Worm (Caenorhabditis elegans): ENCODE results near the gene srw-32.

The srw-32 gene

DNA sequence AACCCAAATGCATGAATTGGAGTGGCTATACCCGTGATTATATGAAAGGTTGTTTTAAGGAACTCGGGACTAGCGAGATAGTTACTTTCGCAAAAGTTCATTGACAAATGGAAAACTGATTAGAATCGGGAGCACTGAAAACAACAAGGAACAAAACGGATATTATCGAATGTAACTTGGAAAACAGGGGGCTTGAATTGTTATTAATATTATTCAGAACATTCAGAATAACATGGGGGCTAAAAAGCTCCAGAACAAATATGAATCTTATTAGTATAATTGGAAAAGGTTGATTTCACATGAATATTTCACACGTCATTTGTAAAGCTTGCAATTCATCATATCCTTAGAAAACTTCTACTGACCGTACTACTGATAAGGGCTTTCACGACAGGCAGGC, 37.0 kb upstream of the srw-32 start, which contains the start of gene srh-235:
Gene srh-235 (minus strand): TSS at position 101 of the 400 bp plus-strand sequence.
- TF ChIP-seq sma-9 (GFP tag; optimal IDR thresholded peaks at IDR 0.05), result no peak
- TF ChIP-seq sma-9 (tag; optimal IDR thresholded peaks at IDR 0.05), result no peak
- TF ChIP-seq Y55F3AM.14 (GFP tag; optimal IDR thresholded peaks at IDR 0.05), result no peak
- TF ChIP-seq mab-5 (tag; optimal IDR thresholded peaks at IDR 0.05), result no peak
- no peak for TF ChIP-seq mdl-1 (tag; optimal IDR thresholded peaks at IDR 0.05)
- no peak for TF ChIP-seq C34F6.9 (tag; optimal IDR thresholded peaks at IDR 0.05)
- no peak for TF ChIP-seq lin-13 (GFP tag; optimal IDR thresholded peaks at IDR 0.05)
- TF ChIP-seq nhr-12 (tag; optimal IDR thresholded peaks at IDR 0.05), result no peak
- no peak for TF ChIP-seq nhr-129 (tag; optimal IDR thresholded peaks at IDR 0.05)
- TF ChIP-seq gmeb-1 (tag; optimal IDR thresholded peaks at IDR 0.05), result no peak
- no peak for TF ChIP-seq sem-4 (tag; optimal IDR thresholded peaks at IDR 0.05)
- TF ChIP-seq F13H6.1 (tag; optimal IDR thresholded peaks at IDR 0.05), result no peak
- no peak for TF ChIP-seq lin-39 (tag; optimal IDR thresholded peaks at IDR 0.05)
- no peak for TF ChIP-seq nhr-21 (tag; optimal IDR thresholded peaks at IDR 0.05)
- no peak for TF ChIP-seq nhr-237 (tag; optimal IDR thresholded peaks at IDR 0.05)
- no peak for TF ChIP-seq ztf-1 (GFP tag; conservative IDR thresholded peaks at IDR 0.05)
- no peak for TF ChIP-seq nhr-25 (tag; optimal IDR thresholded peaks at IDR 0.05)
- TF ChIP-seq crh-2 (tag; optimal IDR thresholded peaks at IDR 0.05), result no peak
- TF ChIP-seq ztf-4 (tag; optimal IDR thresholded peaks at IDR 0.05), result no peak
- TF ChIP-seq sma-3 (GFP tag; optimal IDR thresholded peaks at IDR 0.05), result no peak

DNA sequence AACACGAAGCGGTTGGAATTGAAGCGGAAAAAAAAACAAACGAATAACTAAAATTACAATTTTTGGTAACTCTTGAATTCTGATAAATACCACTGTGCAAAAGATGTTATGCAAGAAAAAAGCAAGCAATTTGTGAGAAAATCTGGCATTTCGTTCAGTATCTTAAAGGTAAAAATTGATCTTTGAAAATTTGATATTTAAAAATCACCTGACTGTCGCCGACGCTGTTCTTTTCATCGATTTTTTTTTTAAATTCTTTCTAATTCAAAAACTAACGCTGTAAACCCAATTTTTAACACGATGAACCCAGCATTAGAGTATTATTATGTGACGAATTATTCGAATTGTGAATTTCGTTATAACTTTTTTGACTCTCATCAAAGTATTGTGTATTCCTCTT, 34.9 kb upstream of the srw-32 start, which contains the start of gene srh-123:
Gene srh-123 (plus strand): TSS at position 301 of the 400 bp plus-strand sequence.
- TF ChIP-seq dmd-4 (tag; optimal IDR thresholded peaks at IDR 0.05), result no peak
- no peak for TF ChIP-seq zag-1 (tag; optimal IDR thresholded peaks at IDR 0.05)
- no peak for TF ChIP-seq lin-13 (GFP tag; optimal IDR thresholded peaks at IDR 0.05)
- TF ChIP-seq R02D3.7 (tag; optimal IDR thresholded peaks at IDR 0.05), result no peak
- TF ChIP-seq mab-5 (tag; optimal IDR thresholded peaks at IDR 0.05), result no peak
- no peak for TF ChIP-seq mdl-1 (tag; optimal IDR thresholded peaks at IDR 0.05)
- no peak for TF ChIP-seq mbf-1 (tag; optimal IDR thresholded peaks at IDR 0.05)
- no peak for TF ChIP-seq sem-4 (tag; optimal IDR thresholded peaks at IDR 0.05)
- TF ChIP-seq nhr-6 (tag; optimal IDR thresholded peaks at IDR 0.05), result no peak
- no peak for TF ChIP-seq egl-27 (tag; optimal IDR thresholded peaks at IDR 0.05)
- no peak for TF ChIP-seq lsy-2 (tag; optimal IDR thresholded peaks at IDR 0.05)
- TF ChIP-seq ceh-16 (tag; optimal IDR thresholded peaks at IDR 0.05), result no peak
- no peak for TF ChIP-seq nhr-237 (tag; optimal IDR thresholded peaks at IDR 0.05)
- TF ChIP-seq crh-2 (tag; optimal IDR thresholded peaks at IDR 0.05), result no peak
- TF ChIP-seq ZK546.5 (tag; optimal IDR thresholded peaks at IDR 0.05), result no peak
- TF ChIP-seq nhr-129 (tag; optimal IDR thresholded peaks at IDR 0.05), result no peak
- TF ChIP-seq blmp-1 (tag; optimal IDR thresholded peaks at IDR 0.05; ENCODE audit: insufficient read depth), result no peak
- no peak for TF ChIP-seq nhr-11 (tag; optimal IDR thresholded peaks at IDR 0.05)

DNA sequence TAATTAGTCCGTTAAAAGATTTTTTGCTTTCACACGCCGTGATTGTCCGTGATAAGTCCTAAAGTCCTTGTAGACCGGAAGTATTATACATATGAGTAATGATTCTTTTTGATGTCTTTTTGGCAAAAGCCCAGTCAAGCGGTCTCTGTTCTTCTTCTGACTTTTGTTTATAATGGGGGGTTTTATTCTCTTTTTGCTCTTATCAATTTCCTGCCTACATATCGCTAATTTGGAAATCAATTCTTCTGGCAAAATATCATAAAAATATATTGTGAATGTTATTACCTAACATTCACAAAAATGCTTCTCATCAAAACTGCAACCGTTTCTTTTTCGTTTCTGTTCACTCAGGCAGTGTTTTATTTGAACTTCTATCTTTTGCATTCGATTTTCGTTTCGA, 32.1 kb upstream of the srw-32 start, which contains the start of gene srbc-61:
Gene srbc-61 (plus strand): TSS at position 301 of the 400 bp plus-strand sequence.
- TF ChIP-seq lsy-2 (tag; optimal IDR thresholded peaks at IDR 0.05) (no peak), nhr-129 (tag; optimal IDR thresholded peaks at IDR 0.05) (no peak), nhr-21 (tag; optimal IDR thresholded peaks at IDR 0.05) (no peak), ama-1 (optimal IDR thresholded peaks at IDR 0.05) (no peak), ceh-82 (tag; optimal IDR thresholded peaks at IDR 0.05) (no peak), fos-1 (tag; optimal IDR thresholded peaks at IDR 0.05) (no peak), mdl-1 (tag; optimal IDR thresholded peaks at IDR 0.05) (no peak), snpc-4 (tag; optimal IDR thresholded peaks at IDR 0.05) (no peak), mbf-1 (tag; optimal IDR thresholded peaks at IDR 0.05) (no peak), gmeb-1 (tag; optimal IDR thresholded peaks at IDR 0.05) (no peak), unc-39 (tag; optimal IDR thresholded peaks at IDR 0.05) (no peak), elt-1 (tag; optimal IDR thresholded peaks at IDR 0.05) (no peak), egl-27 (tag; optimal IDR thresholded peaks at IDR 0.05) (no peak), unc-55 (GFP tag; optimal IDR thresholded peaks at IDR 0.05) (no peak)

DNA sequence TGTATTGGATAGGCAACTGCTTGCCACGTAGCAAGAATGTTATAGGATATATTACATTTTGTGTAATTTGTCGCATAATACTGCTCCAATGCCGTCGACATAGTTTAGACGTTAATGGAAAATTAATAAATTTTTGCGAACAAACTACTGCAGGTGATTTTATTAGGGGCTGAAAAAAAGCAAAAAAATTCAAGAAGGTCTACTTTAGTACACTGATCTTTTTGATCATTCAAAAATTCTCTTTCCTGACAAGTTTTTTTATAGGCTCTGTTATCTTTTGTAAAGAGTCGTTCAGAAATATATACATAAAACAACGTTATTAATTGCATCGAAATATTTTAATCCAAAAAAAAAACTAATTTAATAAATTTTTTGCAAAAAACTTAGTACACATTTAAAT, 23.5 kb upstream of the srw-32 start, which contains the start of gene srh-111:
Gene srh-111 (minus strand): TSS at position 101 of the 400 bp plus-strand sequence.
- TF ChIP-seq sem-4 (tag; optimal IDR thresholded peaks at IDR 0.05), result no peak
- TF ChIP-seq snpc-4 (tag; optimal IDR thresholded peaks at IDR 0.05), result no peak
- TF ChIP-seq lsy-2 (tag; optimal IDR thresholded peaks at IDR 0.05), result no peak
- TF ChIP-seq mdl-1 (tag; optimal IDR thresholded peaks at IDR 0.05), result no peak
- TF ChIP-seq C34F6.9 (tag; optimal IDR thresholded peaks at IDR 0.05), result no peak
- no peak for TF ChIP-seq nhr-6 (tag; optimal IDR thresholded peaks at IDR 0.05)
- TF ChIP-seq nhr-25 (tag; optimal IDR thresholded peaks at IDR 0.05), result no peak
- TF ChIP-seq ama-1 (optimal IDR thresholded peaks at IDR 0.05), result no peak
- no peak for TF ChIP-seq nhr-21 (tag; optimal IDR thresholded peaks at IDR 0.05)
- TF ChIP-seq mbf-1 (tag; optimal IDR thresholded peaks at IDR 0.05), result no peak
- TF ChIP-seq F13H6.1 (tag; optimal IDR thresholded peaks at IDR 0.05), result no peak
- TF ChIP-seq egl-27 (tag; optimal IDR thresholded peaks at IDR 0.05), result no peak
- TF ChIP-seq ztf-4 (tag; optimal IDR thresholded peaks at IDR 0.05), result no peak

All from whole organism, L2 larva.